Fruit fly (Drosophila melanogaster) whole organism, embryonic: ENCODE results near the gene atl.
A peak's percentile ranks its signal among the peaks of the same experiment; 100 is the strongest.

Experiments
- Adf1 ChIP-seq: fragments of 200-800 bp; sonication (Bioruptor generic); IDR thresholded peaks from 2 replicates; pipeline ENCODE4 v1.3.6; 2022; ENCODE audit warnings: missing biosample characterization, missing genetic modification characterization
- Antp ChIP-seq: fragments of 200-800 bp; sonication (Bioruptor generic); optimal IDR thresholded peaks from 3 replicates; lab custom pipeline; 2016; ENCODE audit warnings: missing biosample characterization, missing genetic modification characterization
- BEAF-32 ChIP-seq: fragments of 200-800 bp; sonication (Bioruptor generic); optimal IDR thresholded peaks from 3 replicates; lab custom pipeline; 2017; ENCODE audit warnings: missing biosample characterization, missing genetic modification characterization, mild to moderate bottlenecking, moderate library complexity, missing genetic modification reagents
- CG11504 ChIP-seq: fragments of 200-800 bp; sonication (Bioruptor generic); optimal IDR thresholded peaks from 3 replicates; lab custom pipeline; 2019; ENCODE audit warnings: missing biosample characterization, mild to moderate bottlenecking, missing genetic modification characterization, moderate library complexity
- CG12659 ChIP-seq: fragments of 200-800 bp; sonication (Bioruptor generic); optimal IDR thresholded peaks from 3 replicates; lab custom pipeline; 2017; ENCODE audit warnings: mild to moderate bottlenecking, missing biosample characterization, missing genetic modification reagents, missing genetic modification characterization
- CG13287 ChIP-seq: fragments of 200-800 bp; sonication (Bioruptor generic); IDR thresholded peaks from 2 replicates; pipeline ENCODE4 v1.3.6; 2022; ENCODE audit warnings: missing biosample characterization, missing genetic modification characterization; ENCODE audit not compliant: partially characterized antibody
- CG15514 ChIP-seq: fragments of 200-800 bp; sonication (Bioruptor generic); optimal IDR thresholded peaks from 3 replicates; lab custom pipeline; 2017; ENCODE audit warnings: missing biosample characterization, missing genetic modification characterization, mild to moderate bottlenecking, moderate library complexity, missing genetic modification reagents
- CG16813 ChIP-seq: fragments of 200-800 bp; sonication (Bioruptor generic); IDR thresholded peaks from 3 replicates; pipeline ENCODE4 v1.3.6; 2022; ENCODE audit warnings: missing biosample characterization, missing genetic modification characterization; ENCODE audit not compliant: partially characterized antibody
- CG17186 ChIP-seq: fragments of 200-800 bp; sonication (Bioruptor generic); optimal IDR thresholded peaks from 3 replicates; lab custom pipeline; 2017; ENCODE audit warnings: missing biosample characterization, missing genetic modification reagents, missing genetic modification characterization
- CG17829 ChIP-seq: fragments of 200-800 bp; optimal IDR thresholded peaks from 2 replicates; lab custom pipeline; 2019; ENCODE audit warnings: missing biosample characterization, mild to moderate bottlenecking, missing genetic modification characterization, moderate library complexity
- CG2116 ChIP-seq: fragments of 200-800 bp; sonication (Bioruptor generic); optimal IDR thresholded peaks from 3 replicates; lab custom pipeline; 2018; ENCODE audit warnings: missing biosample characterization, mild to moderate bottlenecking, missing genetic modification characterization
- CG32532 ChIP-seq: fragments of 200-800 bp; sonication (Bioruptor generic); IDR thresholded peaks from 2 replicates; pipeline ENCODE4 v1.3.6; 2022; ENCODE audit warnings: missing biosample characterization, missing genetic modification characterization
- CG34422 ChIP-seq: fragments of 200-800 bp; sonication (Bioruptor generic); IDR thresholded peaks from 3 replicates; pipeline ENCODE4 v1.3.6; 2022; ENCODE audit warnings: missing biosample characterization, missing genetic modification characterization
- CG3838 ChIP-seq: fragments of 200-800 bp; sonication (Bioruptor generic); optimal IDR thresholded peaks from 3 replicates; lab custom pipeline; 2016; ENCODE audit warnings: missing biosample characterization, missing genetic modification characterization
- CG3847 ChIP-seq: fragments of 200-800 bp; sonication (Bioruptor generic); IDR thresholded peaks from 2 replicates; pipeline ENCODE4 v1.3.6; 2022; ENCODE audit warnings: missing biosample characterization, missing genetic modification characterization
- CG42726 ChIP-seq: fragments of 200-800 bp; sonication (Bioruptor generic); IDR thresholded peaks from 2 replicates; pipeline ENCODE4 v1.3.6; 2022; ENCODE audit warnings: missing biosample characterization, missing genetic modification characterization; ENCODE audit not compliant: partially characterized antibody
- CG4617 ChIP-seq: fragments of 200-800 bp; sonication (Bioruptor generic); optimal IDR thresholded peaks from 3 replicates; lab custom pipeline; 2016; ENCODE audit warnings: missing biosample characterization, missing genetic modification characterization, borderline replicate concordance
- CG9797 ChIP-seq: fragments of 200-800 bp; sonication (Bioruptor generic); optimal IDR thresholded peaks from 3 replicates; lab custom pipeline; 2018; ENCODE audit warnings: missing biosample characterization, mild to moderate bottlenecking, missing genetic modification characterization
- Dip2 ChIP-seq: fragments of 200-800 bp; sonication (Bioruptor generic); IDR thresholded peaks from 2 replicates; pipeline ENCODE4 v1.3.6; 2022; ENCODE audit warnings: missing biosample characterization, missing genetic modification characterization
- Dip3 ChIP-seq: fragments of 200-800 bp; sonication (Bioruptor generic); optimal IDR thresholded peaks from 3 replicates; lab custom pipeline; 2016; ENCODE audit warnings: missing biosample characterization, missing genetic modification characterization
- Dll ChIP-seq: fragments of 200-800 bp; sonication (Bioruptor generic); IDR thresholded peaks from 4 replicates; pipeline ENCODE4 v1.3.6; 2022; ENCODE audit warnings: missing biosample characterization, missing genetic modification characterization; ENCODE audit not compliant: partially characterized antibody
- Dp ChIP-seq: fragments of 200-800 bp; sonication (Bioruptor generic); optimal IDR thresholded peaks from 2 replicates; lab custom pipeline; 2018; ENCODE audit warnings: missing biosample characterization, mild to moderate bottlenecking, missing genetic modification characterization, moderate library complexity
- Elba2 ChIP-seq: fragments of 200-800 bp; sonication (Bioruptor generic); optimal IDR thresholded peaks from 3 replicates; lab custom pipeline; 2016; ENCODE audit warnings: missing biosample characterization, missing genetic modification characterization
- Ets97D ChIP-seq: fragments of 200-800 bp; sonication (Bioruptor generic); optimal IDR thresholded peaks from 3 replicates; lab custom pipeline; 2016; ENCODE audit warnings: missing biosample characterization, missing genetic modification characterization
- Hmx ChIP-seq: fragments of 200-800 bp; sonication (Bioruptor generic); optimal IDR thresholded peaks from 2 replicates; lab custom pipeline; 2016; ENCODE audit warnings: missing biosample characterization, missing genetic modification characterization
- Hr39 ChIP-seq: fragments of >200 bp; optimal IDR thresholded peaks from 2 replicates; lab custom pipeline; 2017
- Max ChIP-seq: fragments of 200-800 bp; sonication (Bioruptor generic); optimal IDR thresholded peaks from 2 replicates; lab custom pipeline; 2016; ENCODE audit warnings: missing biosample characterization, mild to moderate bottlenecking, missing genetic modification characterization
- Med ChIP-seq: fragments of 200-800 bp; sonication (Bioruptor generic); peaks from one replicate; lab custom pipeline; 2016; ENCODE audit warnings: missing biosample characterization, missing genetic modification characterization, mild to moderate bottlenecking, inconsistent platforms, moderate library complexity
- Mes4 ChIP-seq: fragments of 200-800 bp; sonication (Bioruptor generic); optimal IDR thresholded peaks from 2 replicates; lab custom pipeline; 2016; ENCODE audit warnings: missing biosample characterization, missing genetic modification characterization
- Myb ChIP-seq: fragments of 200-800 bp; sonication (Bioruptor generic); optimal IDR thresholded peaks from 2 replicates; lab custom pipeline; 2016; ENCODE audit warnings: missing biosample characterization, missing genetic modification characterization
- Scr ChIP-seq: fragments of 200-800 bp; sonication (Bioruptor generic); IDR thresholded peaks from 2 replicates; pipeline ENCODE4 v1.3.6; 2022; ENCODE audit warnings: missing biosample characterization, missing genetic modification characterization; ENCODE audit not compliant: partially characterized antibody
- Sry-δ ChIP-seq: fragments of 200-800 bp; sonication (Bioruptor generic); optimal IDR thresholded peaks from 2 replicates; lab custom pipeline; 2016; ENCODE audit warnings: missing biosample characterization, missing genetic modification characterization
- Stat92E ChIP-seq, 3 experiments: fragments of >200 bp in 2 of 3; fragments of 200-800 bp in 1 of 3; sonication (Bioruptor generic) in 1 of 3; optimal IDR thresholded peaks; 2 replicates each; lab custom pipeline; 2017 to 2019; ENCODE audit warnings: missing biosample characterization in 3 of 3, missing genetic modification characterization in 3 of 3, mild to moderate bottlenecking in 1 of 3, moderate library complexity in 1 of 3
- bbx ChIP-seq: fragments of 200-800 bp; sonication (Bioruptor generic); IDR thresholded peaks from 2 replicates; pipeline ENCODE4 v1.3.6; 2022; ENCODE audit warnings: missing biosample characterization, missing genetic modification characterization; ENCODE audit not compliant: partially characterized antibody
- cg ChIP-seq: fragments of 200-800 bp; sonication (Bioruptor generic); optimal IDR thresholded peaks from 3 replicates; lab custom pipeline; 2019; ENCODE audit warnings: missing biosample characterization, mild to moderate bottlenecking, missing genetic modification characterization, moderate library complexity
- crol ChIP-seq: fragments of 200-800 bp; sonication (Bioruptor generic); IDR thresholded peaks from 2 replicates; pipeline ENCODE4 v1.3.6; 2022; ENCODE audit warnings: missing biosample characterization, missing genetic modification characterization
- dm ChIP-seq: fragments of 200-800 bp; sonication (Bioruptor generic); optimal IDR thresholded peaks from 3 replicates; lab custom pipeline; 2016; ENCODE audit warnings: missing biosample characterization, missing genetic modification characterization
- gfzf ChIP-seq: fragments of 200-800 bp; sonication (Bioruptor generic); optimal IDR thresholded peaks from 2 replicates; lab custom pipeline; 2016; ENCODE audit warnings: missing biosample characterization, mild to moderate bottlenecking, missing genetic modification characterization, moderate library complexity
- hbn ChIP-seq: fragments of 200-800 bp; sonication (Bioruptor generic); IDR thresholded peaks from 2 replicates; pipeline ENCODE4 v1.3.6; 2022; ENCODE audit warnings: missing biosample characterization, missing genetic modification characterization; ENCODE audit not compliant: partially characterized antibody
- her ChIP-seq: fragments of 200-800 bp; sonication (Bioruptor generic); optimal IDR thresholded peaks from 2 replicates; lab custom pipeline; 2016; ENCODE audit warnings: missing biosample characterization, missing genetic modification characterization
- hth ChIP-seq: fragments of >200 bp; optimal IDR thresholded peaks from 2 replicates; lab custom pipeline; 2017; ENCODE audit warnings: inconsistent platforms
- kah ChIP-seq: fragments of 200-800 bp; sonication (Bioruptor generic); optimal IDR thresholded peaks from 2 replicates; lab custom pipeline; 2018; ENCODE audit warnings: missing biosample characterization, mild to moderate bottlenecking, missing genetic modification characterization
- mld ChIP-seq: fragments of 200-800 bp; sonication (Bioruptor generic); IDR thresholded peaks from 3 replicates; pipeline ENCODE4 v1.3.6; 2022; ENCODE audit warnings: missing biosample characterization, missing genetic modification characterization; ENCODE audit not compliant: partially characterized antibody
- pzg ChIP-seq: fragments of 200-800 bp; sonication (Bioruptor generic); optimal IDR thresholded peaks from 3 replicates; lab custom pipeline; 2018; ENCODE audit warnings: missing biosample characterization, mild to moderate bottlenecking, missing genetic modification characterization, moderate library complexity
- row ChIP-seq: fragments of 200-800 bp; sonication (Bioruptor generic); IDR thresholded peaks from 3 replicates; pipeline ENCODE4 v1.3.6; 2022; ENCODE audit warnings: missing biosample characterization, missing genetic modification characterization
- stc ChIP-seq: fragments of 200-800 bp; sonication (Bioruptor generic); IDR thresholded peaks from 2 replicates; pipeline ENCODE4 v1.3.6; 2022; ENCODE audit warnings: missing biosample characterization, missing genetic modification characterization
- stwl ChIP-seq: fragments of 200-800 bp; sonication (Bioruptor generic); optimal IDR thresholded peaks from 3 replicates; lab custom pipeline; 2018; ENCODE audit warnings: missing biosample characterization, mild to moderate bottlenecking, missing genetic modification characterization, moderate library complexity
- trem ChIP-seq: fragments of 200-800 bp; optimal IDR thresholded peaks from 3 replicates; lab custom pipeline; 2019; ENCODE audit warnings: missing biosample characterization, mild to moderate bottlenecking, missing genetic modification characterization, moderate library complexity
- unc-4 ChIP-seq: fragments of 200-800 bp; sonication (Bioruptor generic); IDR thresholded peaks from 2 replicates; pipeline ENCODE4 v1.3.6; 2022; ENCODE audit warnings: missing biosample characterization, missing genetic modification characterization; ENCODE audit not compliant: partially characterized antibody

atl gene

DNA sequence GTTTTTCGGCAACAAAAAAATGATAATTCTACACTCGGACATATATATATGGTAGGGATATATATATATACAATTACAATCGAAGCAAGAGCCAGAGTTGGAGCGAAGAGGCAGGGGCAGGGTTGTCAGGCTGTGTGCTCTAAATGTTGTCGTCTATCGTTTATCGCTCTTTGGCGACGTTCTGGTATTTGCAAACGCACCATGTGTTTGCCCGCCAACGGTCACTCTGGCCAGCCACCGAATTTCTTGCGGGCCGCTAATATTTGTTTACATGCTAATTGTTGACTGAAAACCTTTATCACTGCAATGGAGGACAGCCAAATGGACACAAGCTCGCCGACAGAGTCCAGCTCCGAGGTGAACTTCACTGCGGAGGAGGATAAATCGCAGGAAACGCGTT, 24.5 kb downstream of the atl start, which contains the start of the genes puf and ash2 (continued):
- peak; percentile 55 for TF ChIP-seq Ets97D (GFP tag; lab: Kevin White, UChicago)
- TF ChIP-seq CG42726 (GFP tag; lab: Robert Waterston, UW) = peak; percentile 63
- TF ChIP-seq Med (GFP tag; lab: Kevin White, UChicago) = peak; percentile 86
- peak; percentile 46 for TF ChIP-seq Scr (GFP tag; lab: Robert Waterston, UW)
- peak; percentile 91 for TF ChIP-seq CG34422 (GFP tag; lab: Robert Waterston, UW)
- TF ChIP-seq CG17829 (tag; lab: Kevin White, UChicago) = peak; percentile 36
- peak; percentile 55; the same call in 3 of the 4 replicates for TF ChIP-seq Dll (GFP tag; lab: Robert Waterston, UW)
- TF ChIP-seq Antp (GFP tag; lab: Kevin White, UChicago) = no peak
- peak; percentile 24 for TF ChIP-seq dm
- TF ChIP-seq Dip3 (GFP tag; lab: Kevin White, UChicago) = no peak
- TF ChIP-seq CG17186 (GFP tag; lab: Kevin White, UChicago) = peak; percentile 44
- TF ChIP-seq hth = no peak
- TF ChIP-seq Sry-δ = peak; percentile 65
- TF ChIP-seq Mes4 (GFP tag; lab: Kevin White, UChicago) = no peak
- TF ChIP-seq CG11504 = no peak
- peak; percentile 81 for TF ChIP-seq CG9797 (GFP tag; lab: Kevin White, UChicago)
- no peak for TF ChIP-seq stc (GFP tag; lab: Robert Waterston, UW)
- peak; percentile 71 for TF ChIP-seq CG12659
- peak; percentile 52 for TF ChIP-seq Dp (GFP tag; lab: Kevin White, UChicago)
- peak; percentile 81 for TF ChIP-seq bbx (GFP tag; lab: Robert Waterston, UW)
- TF ChIP-seq Myb (GFP tag; lab: Kevin White, UChicago) = peak; percentile 51
- peak; percentile 53 for TF ChIP-seq trem (tag; lab: Kevin White, UChicago)
- no peak for TF ChIP-seq Hmx (GFP tag; lab: Kevin White, UChicago)
- TF ChIP-seq BEAF-32 (GFP tag; lab: Kevin White, UChicago) = peak; percentile 55
- TF ChIP-seq Dip2 (GFP tag; lab: Robert Waterston, UW) = no peak
- peak; percentile 40; the same call in 1 of the 2 replicates for TF ChIP-seq Adf1 (GFP tag; lab: Robert Waterston, UW)
- peak; percentile 53 for TF ChIP-seq CG3847 (GFP tag; lab: Robert Waterston, UW)
- peak; percentile 51; the same call in 1 of the 3 replicates for TF ChIP-seq CG16813 (GFP tag; lab: Robert Waterston, UW)
- TF ChIP-seq stwl (tag; lab: Kevin White, UChicago) = peak; percentile 92
- peak; percentile 16 for TF ChIP-seq cg (GFP tag; lab: Kevin White, UChicago)
- TF ChIP-seq CG2116 (GFP tag; lab: Kevin White, UChicago) = peak; percentile 86
- peak; percentile 25; the same call in 1 of the 3 replicates for TF ChIP-seq row (GFP tag; lab: Robert Waterston, UW)
- peak; percentile 73 for TF ChIP-seq CG15514 (GFP tag; lab: Kevin White, UChicago)
- no peak for TF ChIP-seq her (GFP tag; lab: Kevin White, UChicago)
- TF ChIP-seq crol = 0 out of 2 replicates have a peak, but pooled peaks have one; percentile 48
- no peak for TF ChIP-seq hbn (GFP tag; lab: Robert Waterston, UW)
- peak; percentile 14 for TF ChIP-seq kah (GFP tag; lab: Kevin White, UChicago)
- TF ChIP-seq Stat92E (GFP tag; optimal IDR thresholded peaks at IDR 0.05; lab: Kevin White, UChicago) = peak in 1 of 3 experiments; percentile 25
- TF ChIP-seq Hr39 (lab: Kevin White, UChicago) = no peak
- TF ChIP-seq pzg (GFP tag; lab: Kevin White, UChicago) = peak; percentile 93
- TF ChIP-seq mld (GFP tag; lab: Robert Waterston, UW) = 0 out of 3 replicates have a peak, but pooled peaks have one; percentile 43
- TF ChIP-seq Max (GFP tag; lab: Kevin White, UChicago) = peak; percentile 21
- TF ChIP-seq unc-4 (GFP tag; lab: Robert Waterston, UW) = peak; percentile 48
- TF ChIP-seq CG3838 (GFP tag; lab: Kevin White, UChicago) = no peak
- TF ChIP-seq Elba2 = peak; percentile 34
- no peak for TF ChIP-seq CG32532 (GFP tag; lab: Robert Waterston, UW)
- peak; percentile 82 for TF ChIP-seq gfzf (GFP tag; lab: Kevin White, UChicago)
- peak; percentile 73 for TF ChIP-seq CG4617 (GFP tag; lab: Kevin White, UChicago)
- TF ChIP-seq CG13287 (GFP tag; lab: Robert Waterston, UW) = peak; percentile 68
